Worm (Caenorhabditis elegans) whole organism, L3 larva: ENCODE results near the gene gpb-1.

Experiments used
- R02D3.7 ChIP-seq: fragments of 150-350 bp; optimal IDR thresholded peaks from 2 replicates; lab custom pipeline; 2014; ENCODE audit warnings: missing biosample characterization, missing genetic modification characterization
- ama-1 ChIP-seq: fragments of 150-350 bp; optimal IDR thresholded peaks from 2 replicates; lab custom pipeline; 2018
- fos-1 ChIP-seq: fragments of 150-350 bp; optimal IDR thresholded peaks from 2 replicates; lab custom pipeline; 2014; ENCODE audit warnings: missing biosample characterization, missing genetic modification characterization
- lin-15B ChIP-seq: fragments of 150-350 bp; optimal IDR thresholded peaks from 2 replicates; lab custom pipeline; 2014; ENCODE audit warnings: missing biosample characterization, missing genetic modification characterization
- mdl-1 ChIP-seq: fragments of 150-350 bp; optimal IDR thresholded peaks from 2 replicates; lab custom pipeline; 2014; ENCODE audit warnings: missing biosample characterization, missing genetic modification characterization
- skn-1 ChIP-seq: fragments of 150-350 bp; optimal IDR thresholded peaks from 2 replicates; lab custom pipeline; 2014; ENCODE audit warnings: missing biosample characterization, missing genetic modification characterization
- zag-1 ChIP-seq: fragments of 150-350 bp; optimal IDR thresholded peaks from 2 replicates; lab custom pipeline; 2014; ENCODE audit warnings: missing biosample characterization, missing genetic modification characterization

DNA sequence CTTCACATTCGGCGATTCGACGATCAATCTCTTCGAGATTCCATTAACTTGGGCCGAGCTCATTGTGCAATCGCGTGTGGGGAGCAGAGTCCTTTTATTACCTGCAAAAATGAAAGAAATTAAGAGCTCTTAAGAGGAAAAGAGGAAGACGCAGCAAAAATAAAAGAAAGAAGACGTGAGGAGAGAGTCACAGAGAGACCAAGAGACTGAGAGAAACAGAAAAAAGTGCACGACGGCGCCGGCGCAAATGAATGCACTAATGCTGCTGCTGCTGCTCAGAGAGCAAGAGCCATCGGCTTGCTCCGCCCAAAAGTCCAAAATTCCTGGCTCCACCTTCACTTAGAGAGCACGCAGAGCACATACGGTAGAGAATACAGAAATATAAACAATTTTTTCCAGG lies 48.2 kb downstream of the gpb-1 start, which contains the start of gene inos-1:
- no peak for TF ChIP-seq zag-1 (tag; lab: Kevin White, UChicago)
- TF ChIP-seq fos-1 (tag; lab: Kevin White, UChicago): no peak
- no peak for TF ChIP-seq R02D3.7 (tag; lab: Kevin White, UChicago)
- no peak for TF ChIP-seq ama-1 (lab: Kevin White, UChicago)
- no peak for TF ChIP-seq lin-15B (tag; lab: Kevin White, UChicago)
- TF ChIP-seq skn-1: no peak
- no peak for TF ChIP-seq mdl-1
